Worm (Caenorhabditis elegans) whole organism, L2 larva: ENCODE measurements around the gene K08D8.12.
A peak's percentile ranks its signal among the peaks of the same experiment; 100 is the strongest.

Experiments used
- R02D3.7 ChIP-seq: fragments of 150-350 bp; optimal IDR thresholded peaks from 2 replicates; lab custom pipeline; 2014; ENCODE audit warnings: missing biosample characterization, missing genetic modification characterization
- ZK546.5 ChIP-seq: sonication (generic microtip); optimal IDR thresholded peaks from 2 replicates; lab custom pipeline; 2017; ENCODE audit warnings: missing biosample characterization, missing genetic modification characterization
- alr-1 ChIP-seq: fragments of 150-350 bp; optimal IDR thresholded peaks from 2 replicates; lab custom pipeline; 2014; ENCODE audit warnings: missing biosample characterization, missing genetic modification characterization
- aly-2 ChIP-seq: fragments of 150-350 bp; optimal IDR thresholded peaks from 2 replicates; lab custom pipeline; 2014; ENCODE audit warnings: missing biosample characterization, missing genetic modification characterization
- ama-1 ChIP-seq: fragments of 150-350 bp; optimal IDR thresholded peaks from 2 replicates; lab custom pipeline; 2018; ENCODE audit warnings: inconsistent platforms
- blmp-1 ChIP-seq: sonication (generic microtip); optimal IDR thresholded peaks from 2 replicates; lab custom pipeline; 2017; ENCODE audit warnings: missing genetic modification characterization, mild to moderate bottlenecking, missing compliant biosample characterization, antibody characterized with exemption, moderate library complexity; ENCODE audit not compliant: insufficient read depth
- ceh-16 ChIP-seq: fragments of 150-350 bp; optimal IDR thresholded peaks from 2 replicates; lab custom pipeline; 2014; ENCODE audit warnings: missing biosample characterization, missing genetic modification characterization
- ceh-82 ChIP-seq: fragments of 150-350 bp; optimal IDR thresholded peaks from 2 replicates; lab custom pipeline; 2014; ENCODE audit warnings: missing biosample characterization, missing genetic modification characterization
- crh-2 ChIP-seq: sonication (generic microtip); optimal IDR thresholded peaks from 2 replicates; lab custom pipeline; 2017; ENCODE audit warnings: missing biosample characterization, missing genetic modification characterization
- egl-27 ChIP-seq: sonication (generic microtip); optimal IDR thresholded peaks from 3 replicates; lab custom pipeline; 2017; ENCODE audit warnings: missing biosample characterization, missing genetic modification reagents, missing genetic modification characterization
- elt-1 ChIP-seq: fragments of 150-350 bp; optimal IDR thresholded peaks from 2 replicates; lab custom pipeline; 2014; ENCODE audit warnings: missing biosample characterization, missing genetic modification characterization
- elt-3 ChIP-seq: sonication (generic microtip); optimal IDR thresholded peaks from 2 replicates; lab custom pipeline; 2017; ENCODE audit warnings: missing biosample characterization, missing genetic modification characterization
- fos-1 ChIP-seq: fragments of 150-350 bp; optimal IDR thresholded peaks from 2 replicates; lab custom pipeline; 2014; ENCODE audit warnings: missing biosample characterization, missing genetic modification characterization
- gmeb-1 ChIP-seq: fragments of 150-350 bp; optimal IDR thresholded peaks from 2 replicates; lab custom pipeline; 2014; ENCODE audit warnings: missing biosample characterization, missing genetic modification characterization
- lin-39 ChIP-seq: fragments of 150-350 bp; optimal IDR thresholded peaks from 2 replicates; lab custom pipeline; 2014; ENCODE audit warnings: missing biosample characterization, missing genetic modification reagents, missing genetic modification characterization
- mbf-1 ChIP-seq: sonication (generic microtip); optimal IDR thresholded peaks from 2 replicates; lab custom pipeline; 2017; ENCODE audit warnings: missing biosample characterization, missing genetic modification characterization
- nhr-10 ChIP-seq: sonication (generic microtip); optimal IDR thresholded peaks from 2 replicates; lab custom pipeline; 2017; ENCODE audit warnings: missing biosample characterization, missing genetic modification characterization
- nhr-11 ChIP-seq: fragments of 150-350 bp; optimal IDR thresholded peaks from 2 replicates; lab custom pipeline; 2014; ENCODE audit warnings: missing biosample characterization, missing genetic modification characterization
- nhr-12 ChIP-seq: fragments of 150-350 bp; optimal IDR thresholded peaks from 2 replicates; lab custom pipeline; 2014; ENCODE audit warnings: missing biosample characterization, missing genetic modification characterization
- nhr-21 ChIP-seq: fragments of 150-350 bp; optimal IDR thresholded peaks from 2 replicates; lab custom pipeline; 2014; ENCODE audit warnings: missing biosample characterization, missing genetic modification characterization
- nhr-23 ChIP-seq: fragments of 150-350 bp; optimal IDR thresholded peaks from 2 replicates; lab custom pipeline; 2014; ENCODE audit warnings: missing biosample characterization, missing genetic modification reagents, missing genetic modification characterization
- sem-4 ChIP-seq: fragments of 150-350 bp; optimal IDR thresholded peaks from 2 replicates; lab custom pipeline; 2014; ENCODE audit warnings: missing biosample characterization, missing genetic modification reagents, missing genetic modification characterization
- skn-1 ChIP-seq: sonication (generic microtip); optimal IDR thresholded peaks from 2 replicates; lab custom pipeline; 2017; ENCODE audit warnings: missing biosample characterization, missing genetic modification characterization
- sma-9 ChIP-seq, 2 experiments: fragments of 150-350 bp in 1 of 2; sonication (generic microtip) in 1 of 2; optimal IDR thresholded peaks; 2 replicates each; lab custom pipeline; 2014 to 2016; ENCODE audit warnings: missing genetic modification characterization in 2 of 2, mild to moderate bottlenecking in 1 of 2, missing biosample characterization in 1 of 2, missing compliant biosample characterization in 1 of 2, missing genetic modification reagents in 1 of 2, moderate library complexity in 1 of 2
- snpc-4 ChIP-seq: fragments of 150-350 bp; optimal IDR thresholded peaks from 2 replicates; lab custom pipeline; 2014; ENCODE audit warnings: missing biosample characterization, missing genetic modification characterization
- unc-39 ChIP-seq: fragments of 150-350 bp; optimal IDR thresholded peaks from 2 replicates; lab custom pipeline; 2014; ENCODE audit warnings: missing biosample characterization, missing genetic modification characterization
- unc-62 ChIP-seq: fragments of 150-350 bp; optimal IDR thresholded peaks from 2 replicates; lab custom pipeline; 2014; ENCODE audit warnings: missing biosample characterization, missing genetic modification reagents, missing genetic modification characterization
- ztf-1 ChIP-seq: fragments of 200-800 bp; sonication (Bioruptor generic); conservative IDR thresholded peaks from 2 replicates; pipeline ENCODE4 v1.3.6; 2022; ENCODE audit warnings: missing genetic modification characterization, missing compliant biosample characterization
- ztf-4 ChIP-seq: fragments of 150-350 bp; optimal IDR thresholded peaks from 2 replicates; lab custom pipeline; 2014; ENCODE audit warnings: missing biosample characterization, missing genetic modification characterization

Gene K08D8.12

DNA sequence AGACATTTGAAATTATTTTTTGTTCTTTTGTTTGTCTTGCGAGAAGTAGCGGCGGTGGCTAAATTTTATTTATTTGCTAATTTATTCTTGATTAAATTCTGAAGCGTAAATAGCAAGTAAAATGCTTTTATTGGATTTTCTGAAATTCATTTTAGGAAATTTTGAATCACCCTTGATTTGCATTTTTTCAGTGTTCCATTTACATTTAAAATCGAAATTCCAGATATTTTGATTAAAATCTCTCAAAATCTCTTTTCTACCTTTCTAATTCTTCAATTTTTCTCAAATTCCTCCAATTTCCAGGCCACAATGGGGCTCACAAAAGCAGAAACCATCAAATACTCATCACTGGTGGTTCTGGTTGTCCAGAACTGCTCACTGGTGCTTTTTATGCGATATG is 38.0 kb upstream of the K08D8.12 start, which contains the start of gene nstp-5:
TSS of gene nstp-5 (plus strand) at position 301 of the 400 bp plus-strand sequence.
- TF ChIP-seq aly-2 (tag; lab: Kevin White, UChicago): no peak
- TF ChIP-seq elt-3 (tag; lab: Kevin White, UChicago): no peak
- TF ChIP-seq sem-4 (tag; lab: Kevin White, UChicago): no peak
- TF ChIP-seq unc-62 (GFP tag; lab: Kevin White, UChicago): no peak
- no peak for TF ChIP-seq nhr-21 (tag; lab: Kevin White, UChicago)
- TF ChIP-seq gmeb-1 (tag; lab: Kevin White, UChicago): no peak
- TF ChIP-seq ztf-4 (tag; lab: Kevin White, UChicago): no peak
- TF ChIP-seq ceh-82 (tag; lab: Kevin White, UChicago): no peak
- TF ChIP-seq nhr-23 (tag; lab: Kevin White, UChicago): no peak

DNA sequence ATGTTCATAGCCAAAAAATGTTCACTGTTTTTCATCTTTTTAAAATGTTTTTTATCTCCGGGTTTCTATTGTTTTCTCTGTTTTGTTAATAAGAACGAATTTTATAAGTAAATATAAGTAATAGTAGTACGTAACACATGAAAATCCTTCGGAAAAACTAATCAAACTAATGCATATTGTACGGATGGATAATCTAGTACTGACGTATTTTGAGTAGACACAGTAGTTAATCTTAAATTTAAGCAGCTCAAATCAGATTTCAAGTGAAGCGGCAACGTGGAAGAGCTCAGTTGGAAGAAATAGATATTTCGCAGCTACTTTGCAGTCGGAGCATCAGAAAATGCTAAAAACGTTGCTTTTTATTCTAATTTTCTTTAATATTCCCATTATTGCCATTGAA is 33.5 kb upstream of the K08D8.12 start, which contains the start of gene gcy-18:
TSS of gene gcy-18 (plus strand) at position 301 of the 400 bp plus-strand sequence.
- TF ChIP-seq aly-2 (tag; lab: Kevin White, UChicago) (no peak), nhr-23 (tag; lab: Kevin White, UChicago) (no peak), nhr-12 (tag; lab: Kevin White, UChicago) (no peak), ztf-1 (no peak), ZK546.5 (tag; lab: Kevin White, UChicago) (no peak), crh-2 (no peak), lin-39 (tag; lab: Kevin White, UChicago) (no peak)

DNA sequence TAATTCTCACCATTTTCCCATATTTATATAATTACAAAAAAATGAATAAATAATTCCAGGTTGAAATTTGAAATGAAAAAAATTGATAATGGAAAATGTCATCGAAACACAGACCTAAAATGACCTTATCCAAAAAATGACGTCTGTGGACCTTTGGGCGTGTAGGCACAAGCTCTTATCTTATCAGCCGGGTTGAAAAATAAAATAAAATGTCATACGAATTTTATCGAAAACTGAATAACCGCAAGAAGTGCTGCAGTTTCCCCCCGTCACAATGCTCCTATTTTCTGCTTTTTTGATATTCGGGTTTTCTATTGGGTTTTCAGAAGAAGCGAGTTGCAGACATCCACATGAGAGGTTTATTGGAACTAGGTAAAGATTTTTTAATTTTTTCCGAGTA is 27.4 kb upstream of the K08D8.12 start, which contains the start of gene clec-186:
TSS of gene clec-186 (plus strand) at position 226 of the 400 bp plus-strand sequence.
- TF ChIP-seq crh-2: peak; percentile 21
- TF ChIP-seq skn-1 (tag; lab: Kevin White, UChicago): no peak
- TF ChIP-seq fos-1 (tag; lab: Kevin White, UChicago): peak; percentile 91
- TF ChIP-seq sma-9 (GFP tag; optimal IDR thresholded peaks at IDR 0.05; lab: Kevin White, UChicago): peak; percentile 54
- TF ChIP-seq sma-9 (tag; optimal IDR thresholded peaks at IDR 0.05; lab: Kevin White, UChicago): no peak
- no peak for TF ChIP-seq nhr-11 (tag; lab: Kevin White, UChicago)

DNA sequence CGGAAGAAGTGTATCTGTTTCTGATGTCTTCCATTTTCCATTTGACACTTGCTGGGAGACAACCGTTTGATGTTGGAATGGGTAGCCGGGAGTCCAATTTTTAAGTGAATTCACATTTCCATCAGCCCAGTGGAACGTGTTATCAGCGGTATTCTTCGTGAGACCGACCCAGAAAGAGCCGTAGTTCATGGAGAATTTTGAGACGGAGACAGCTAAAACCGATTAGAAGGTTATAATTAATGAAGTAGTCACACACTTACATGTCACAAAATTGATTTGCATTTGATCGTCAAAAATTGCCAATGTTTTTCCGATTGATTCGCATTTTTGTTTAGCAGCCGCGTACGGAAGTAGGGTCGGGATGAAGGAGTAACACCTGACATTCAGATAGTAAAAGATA is 23.9 kb upstream of the K08D8.12 start:
- TF ChIP-seq sem-4 (tag; lab: Kevin White, UChicago) (no peak), ceh-16 (tag; lab: Kevin White, UChicago) (no peak), alr-1 (tag; lab: Kevin White, UChicago) (no peak), elt-1 (tag; lab: Kevin White, UChicago) (no peak), R02D3.7 (tag; lab: Kevin White, UChicago) (no peak), gmeb-1 (tag; lab: Kevin White, UChicago) (no peak), ZK546.5 (tag; lab: Kevin White, UChicago) (no peak), egl-27 (no peak), mbf-1 (tag; lab: Kevin White, UChicago) (no peak)

DNA sequence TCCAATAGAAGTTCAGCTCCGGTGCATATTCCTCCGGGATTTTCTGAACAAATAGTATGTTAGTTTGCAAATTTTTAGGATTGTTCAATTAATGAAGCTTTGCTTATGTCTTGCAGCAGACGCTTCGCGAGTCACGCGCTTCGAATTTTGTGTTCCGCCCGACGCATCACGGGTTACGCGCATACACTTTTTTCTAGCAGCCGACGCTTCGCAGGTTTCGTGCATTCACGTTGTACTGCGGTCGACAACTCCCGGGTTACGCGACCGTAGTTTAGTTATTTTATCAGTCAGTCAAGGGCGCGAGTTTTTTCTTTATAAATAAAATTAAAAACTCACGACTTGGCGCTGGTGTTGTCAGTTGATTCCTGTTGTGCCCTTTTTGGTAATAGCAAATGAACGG is 23.5 kb upstream of the K08D8.12 start:
- peak; percentile 28 for TF ChIP-seq snpc-4 (tag; lab: Kevin White, UChicago)
- no peak for TF ChIP-seq unc-39 (tag; lab: Kevin White, UChicago)
- no peak for TF ChIP-seq ztf-4 (tag; lab: Kevin White, UChicago)
- no peak for TF ChIP-seq sem-4 (tag; lab: Kevin White, UChicago)
- no peak for TF ChIP-seq nhr-23 (tag; lab: Kevin White, UChicago)

DNA sequence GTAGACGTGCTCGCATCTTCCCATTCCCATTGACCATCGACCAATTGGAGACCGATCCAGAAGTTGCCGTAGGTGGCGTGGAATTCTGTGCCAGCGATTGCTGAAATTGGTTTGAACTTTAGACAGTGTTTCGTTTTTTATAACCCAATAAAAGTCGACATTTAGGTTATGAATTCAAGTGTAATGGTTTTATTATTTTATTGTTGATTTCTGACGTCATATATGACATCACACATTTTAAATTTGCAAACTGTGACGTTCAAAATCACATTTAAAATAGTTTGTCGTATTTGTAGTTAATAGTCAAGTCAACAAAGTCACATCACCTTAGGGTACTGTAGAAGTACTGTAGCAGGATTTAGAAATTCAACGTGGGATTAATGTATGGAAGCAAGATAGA is 23.0 kb upstream of the K08D8.12 start:
- TF ChIP-seq ama-1 (lab: Kevin White, UChicago) (no peak), R02D3.7 (tag; lab: Kevin White, UChicago) (no peak), egl-27 (no peak), nhr-11 (tag; lab: Kevin White, UChicago) (no peak), nhr-21 (tag; lab: Kevin White, UChicago) (no peak), ceh-16 (tag; lab: Kevin White, UChicago) (no peak), nhr-10 (tag; lab: Kevin White, UChicago) (no peak), nhr-12 (tag; lab: Kevin White, UChicago) (no peak), lin-39 (tag; lab: Kevin White, UChicago) (no peak), aly-2 (tag; lab: Kevin White, UChicago) (no peak), crh-2 (no peak), blmp-1 (tag; lab: Kevin White, UChicago) (no peak)
